Fruit fly (Drosophila melanogaster) whole organism, embryonic: ENCODE data around the gene vari.

Experiments
- ATbp ChIP-seq: fragments of 200-800 bp; sonication (Bioruptor generic); optimal IDR thresholded peaks from 2 replicates; lab custom pipeline; 2017; ENCODE audit warnings: missing biosample characterization, mild to moderate bottlenecking, missing genetic modification characterization, missing genetic modification reagents
- Asciz ChIP-seq: fragments of 200-800 bp; sonication (Bioruptor generic); optimal IDR thresholded peaks from 2 replicates; lab custom pipeline; 2017; ENCODE audit warnings: missing biosample characterization, mild to moderate bottlenecking, missing genetic modification characterization, missing genetic modification reagents
- BEAF-32 ChIP-seq: fragments of 200-800 bp; sonication (Bioruptor generic); optimal IDR thresholded peaks from 3 replicates; lab custom pipeline; 2017; ENCODE audit warnings: missing biosample characterization, missing genetic modification characterization, mild to moderate bottlenecking, moderate library complexity, missing genetic modification reagents
- Blimp-1 ChIP-seq: fragments of 200-800 bp; sonication (Bioruptor generic); optimal IDR thresholded peaks from 3 replicates; lab custom pipeline; 2018; ENCODE audit warnings: missing biosample characterization, missing genetic modification characterization, mild to moderate bottlenecking, moderate library complexity, missing genetic modification reagents
- CG10321 ChIP-seq: fragments of 200-800 bp; sonication (Bioruptor generic); IDR thresholded peaks from 2 replicates; pipeline ENCODE4 v1.3.6; 2022; ENCODE audit warnings: missing biosample characterization, missing genetic modification characterization
- CG10654 ChIP-seq: fragments of 200-800 bp; sonication (Bioruptor generic); optimal IDR thresholded peaks from 2 replicates; lab custom pipeline; 2016; ENCODE audit warnings: missing biosample characterization, missing genetic modification characterization
- CG11695 ChIP-seq: fragments of 200-800 bp; sonication (Bioruptor generic); IDR thresholded peaks from 3 replicates; pipeline ENCODE4 v1.3.6; 2022; ENCODE audit warnings: missing biosample characterization, missing genetic modification characterization
- CG11696 ChIP-seq: fragments of 200-800 bp; sonication (Bioruptor generic); IDR thresholded peaks from 2 replicates; pipeline ENCODE4 v1.3.6; 2022; ENCODE audit warnings: missing biosample characterization, missing genetic modification characterization
- CG11723 ChIP-seq: fragments of 200-800 bp; sonication (Bioruptor generic); optimal IDR thresholded peaks from 2 replicates; lab custom pipeline; 2017; ENCODE audit warnings: missing biosample characterization, mild to moderate bottlenecking, missing genetic modification characterization
- CG12071 ChIP-seq: fragments of 200-800 bp; sonication (Bioruptor generic); optimal IDR thresholded peaks from 3 replicates; lab custom pipeline; 2018; ENCODE audit warnings: missing biosample characterization, mild to moderate bottlenecking, missing genetic modification characterization
- CG1233 ChIP-seq: fragments of 200-800 bp; sonication (Bioruptor generic); optimal IDR thresholded peaks from 4 replicates; lab custom pipeline; 2018; ENCODE audit warnings: missing biosample characterization, mild to moderate bottlenecking, missing genetic modification characterization
- CG12769 ChIP-seq: fragments of 200-800 bp; sonication (Bioruptor generic); optimal IDR thresholded peaks from 2 replicates; lab custom pipeline; 2019; ENCODE audit warnings: missing biosample characterization, mild to moderate bottlenecking, missing genetic modification characterization, moderate library complexity
- CG14014 ChIP-seq: fragments of 200-800 bp; sonication (Bioruptor generic); IDR thresholded peaks from 2 replicates; pipeline ENCODE4 v1.3.6; 2022; ENCODE audit warnings: missing biosample characterization, missing genetic modification characterization
- CG14860 ChIP-seq: fragments of 200-800 bp; sonication (Bioruptor generic); IDR thresholded peaks from 3 replicates; pipeline ENCODE4 v1.3.6; 2022; ENCODE audit warnings: missing biosample characterization, missing genetic modification characterization; ENCODE audit not compliant: partially characterized antibody
- CG16815 ChIP-seq: fragments of 200-800 bp; sonication (Bioruptor generic); optimal IDR thresholded peaks from 3 replicates; lab custom pipeline; 2017; ENCODE audit warnings: missing biosample characterization, mild to moderate bottlenecking, missing genetic modification characterization
- CG17829 ChIP-seq: fragments of 200-800 bp; optimal IDR thresholded peaks from 2 replicates; lab custom pipeline; 2019; ENCODE audit warnings: missing biosample characterization, mild to moderate bottlenecking, missing genetic modification characterization, moderate library complexity
- CG6689 ChIP-seq: fragments of 200-800 bp; sonication (Bioruptor generic); IDR thresholded peaks from 2 replicates; pipeline ENCODE4 v1.3.6; 2022; ENCODE audit warnings: missing biosample characterization, missing genetic modification characterization
- CG7271 ChIP-seq: fragments of 200-800 bp; sonication (Bioruptor generic); optimal IDR thresholded peaks from 2 replicates; lab custom pipeline; 2018; ENCODE audit warnings: missing biosample characterization, mild to moderate bottlenecking, missing genetic modification characterization, moderate library complexity
- CG9876 ChIP-seq: fragments of 200-800 bp; sonication (Bioruptor generic); optimal IDR thresholded peaks from 2 replicates; lab custom pipeline; 2016; ENCODE audit warnings: missing biosample characterization, missing genetic modification characterization
- CG9932 ChIP-seq: fragments of 200-800 bp; sonication (Bioruptor generic); IDR thresholded peaks from 2 replicates; pipeline ENCODE4 v1.3.6; 2022; ENCODE audit warnings: missing biosample characterization, missing genetic modification characterization
- CTCF ChIP-seq: fragments of 200-800 bp; sonication (Bioruptor generic); optimal IDR thresholded peaks from 2 replicates; lab custom pipeline; 2017; ENCODE audit warnings: missing biosample characterization, mild to moderate bottlenecking, missing genetic modification characterization, moderate library complexity
- Dbx ChIP-seq: fragments of 200-800 bp; sonication (Bioruptor generic); IDR thresholded peaks from 3 replicates; pipeline ENCODE4 v1.3.6; 2022; ENCODE audit warnings: missing biosample characterization, missing genetic modification characterization
- Doc3 ChIP-seq: fragments of 200-800 bp; sonication (Bioruptor generic); IDR thresholded peaks from 3 replicates; pipeline ENCODE4 v1.3.6; 2022; ENCODE audit warnings: missing biosample characterization, missing genetic modification characterization; ENCODE audit not compliant: partially characterized antibody
- Ets65A ChIP-seq: fragments of 200-800 bp; sonication (Bioruptor generic); peaks from one replicate; lab custom pipeline; 2016; ENCODE audit warnings: missing biosample characterization, missing genetic modification characterization
- H15 ChIP-seq: fragments of 200-800 bp; sonication (Bioruptor generic); IDR thresholded peaks from 3 replicates; pipeline ENCODE4 v1.3.6; 2022; ENCODE audit warnings: missing biosample characterization, missing genetic modification characterization
- HHEX ChIP-seq: fragments of 200-800 bp; sonication (Bioruptor generic); optimal IDR thresholded peaks from 3 replicates; lab custom pipeline; 2017; ENCODE audit warnings: missing biosample characterization, mild to moderate bottlenecking, missing genetic modification characterization, missing genetic modification reagents
- Hand ChIP-seq: fragments of 200-800 bp; sonication (Bioruptor generic); optimal IDR thresholded peaks from 2 replicates; lab custom pipeline; 2017; ENCODE audit warnings: mild to moderate bottlenecking, missing biosample characterization, missing genetic modification reagents, missing genetic modification characterization
- Lpt ChIP-seq: fragments of >200 bp; optimal IDR thresholded peaks from 2 replicates; lab custom pipeline; 2018; ENCODE audit warnings: missing biosample characterization, missing genetic modification characterization
- Sox102F ChIP-seq: fragments of 200-800 bp; sonication (Bioruptor generic); optimal IDR thresholded peaks from 2 replicates; lab custom pipeline; 2018; ENCODE audit warnings: missing biosample characterization, mild to moderate bottlenecking, missing genetic modification characterization, moderate library complexity
- Taf1 ChIP-seq: fragments of 200-800 bp; sonication (Bioruptor generic); IDR thresholded peaks from 2 replicates; pipeline ENCODE4 v1.3.6; 2022; ENCODE audit warnings: missing biosample characterization, missing genetic modification characterization
- Vsx1 ChIP-seq: fragments of 200-800 bp; sonication (Bioruptor generic); optimal IDR thresholded peaks from 2 replicates; lab custom pipeline; 2017; ENCODE audit warnings: missing biosample characterization, mild to moderate bottlenecking, missing genetic modification characterization, missing genetic modification reagents
- al ChIP-seq: fragments of 200-800 bp; sonication (Bioruptor generic); IDR thresholded peaks from 2 replicates; pipeline ENCODE4 v1.3.6; 2022; ENCODE audit warnings: missing biosample characterization, missing genetic modification characterization
- bab2 ChIP-seq: fragments of 200-800 bp; sonication (Bioruptor generic); optimal IDR thresholded peaks from 2 replicates; lab custom pipeline; 2016; ENCODE audit warnings: missing biosample characterization, missing genetic modification characterization
- bsh ChIP-seq, 2 experiments: fragments of 200-800 bp; sonication (Bioruptor generic); optimal IDR thresholded peaks; 2 replicates each; lab custom pipeline; 2017 to 2018; ENCODE audit warnings: mild to moderate bottlenecking in 2 of 2, missing biosample characterization in 2 of 2, missing genetic modification characterization in 2 of 2, moderate library complexity in 1 of 2
- dmrt11E ChIP-seq: fragments of 200-800 bp; sonication (Bioruptor generic); optimal IDR thresholded peaks from 3 replicates; lab custom pipeline; 2018; ENCODE audit warnings: missing biosample characterization, mild to moderate bottlenecking, missing genetic modification characterization, moderate library complexity
- esg ChIP-seq: fragments of 200-800 bp; sonication (Bioruptor generic); conservative IDR thresholded peaks from 2 replicates; pipeline ENCODE4 v1.3.6; 2022; ENCODE audit warnings: missing biosample characterization, missing genetic modification characterization
- gfzf ChIP-seq: fragments of 200-800 bp; sonication (Bioruptor generic); optimal IDR thresholded peaks from 2 replicates; lab custom pipeline; 2016; ENCODE audit warnings: missing biosample characterization, mild to moderate bottlenecking, missing genetic modification characterization, moderate library complexity
- gsb-n ChIP-seq: fragments of 200-800 bp; sonication (Bioruptor generic); optimal IDR thresholded peaks from 3 replicates; lab custom pipeline; 2018; ENCODE audit warnings: missing biosample characterization, mild to moderate bottlenecking, missing genetic modification characterization
- gt ChIP-seq: fragments of 200-800 bp; sonication (Bioruptor generic); IDR thresholded peaks from 2 replicates; pipeline ENCODE4 v1.3.6; 2022; ENCODE audit warnings: missing biosample characterization, missing genetic modification characterization
- hkb ChIP-seq, 2 experiments: fragments of 200-800 bp in 1 of 2; fragments of >200 bp in 1 of 2; sonication (Bioruptor generic) in 1 of 2; IDR thresholded peaks in 1 of 2; optimal IDR thresholded peaks in 1 of 2; 2 replicates each; pipeline versions ENCODE4 v1.3.6 to Lab custom; 2017 to 2022; ENCODE audit warnings: missing biosample characterization in 1 of 2, missing genetic modification characterization in 1 of 2
- ind ChIP-seq: fragments of 200-800 bp; sonication (Bioruptor generic); optimal IDR thresholded peaks from 3 replicates; lab custom pipeline; 2016; ENCODE audit warnings: missing biosample characterization, missing genetic modification characterization
- mam ChIP-seq: fragments of 200-800 bp; sonication (Bioruptor generic); optimal IDR thresholded peaks from 3 replicates; lab custom pipeline; 2016; ENCODE audit warnings: missing biosample characterization, missing genetic modification characterization
- nerfin-1 ChIP-seq: fragments of 200-800 bp; sonication (Bioruptor generic); optimal IDR thresholded peaks from 3 replicates; lab custom pipeline; 2019; ENCODE audit warnings: missing biosample characterization, mild to moderate bottlenecking, missing genetic modification characterization, moderate library complexity
- pan ChIP-seq, 4 experiments: fragments of >200 bp in 3 of 4; fragments of 200-800 bp in 1 of 4; sonication (Bioruptor generic) in 1 of 4; optimal IDR thresholded peaks in 3 of 4; IDR thresholded peaks in 1 of 4; 2 replicates each; pipeline versions ENCODE4 v1.3.6 to Lab custom; 2017 to 2022; ENCODE audit warnings: missing biosample characterization in 2 of 4, missing genetic modification characterization in 2 of 4, mixed read lengths in 1 of 4
- sug ChIP-seq: fragments of 200-800 bp; optimal IDR thresholded peaks from 2 replicates; lab custom pipeline; 2019; ENCODE audit warnings: missing biosample characterization, mild to moderate bottlenecking, missing genetic modification characterization, moderate library complexity
- tap ChIP-seq: fragments of 200-800 bp; optimal IDR thresholded peaks from 3 replicates; lab custom pipeline; 2019; ENCODE audit warnings: missing biosample characterization, mild to moderate bottlenecking, missing genetic modification characterization, moderate library complexity
- tup ChIP-seq: fragments of 200-800 bp; sonication (Bioruptor generic); optimal IDR thresholded peaks from 2 replicates; lab custom pipeline; 2016; ENCODE audit warnings: missing biosample characterization, mild to moderate bottlenecking, missing genetic modification characterization, moderate library complexity
- vvl ChIP-seq: fragments of 200-800 bp; sonication (Bioruptor generic); IDR thresholded peaks from 2 replicates; pipeline ENCODE4 v1.3.6; 2022; ENCODE audit warnings: missing biosample characterization, missing genetic modification characterization

The vari gene

dm6 chr2L:20759809-20760485 is 36.9 kb downstream of the vari start (continued):
- TF ChIP-seq BEAF-32 (GFP tag; lab: Kevin White, UChicago) (no peak), CG11695 (GFP tag; lab: Robert Waterston, UW) (peak; percentile 70; the same call in 2 of the 3 replicates), al (GFP tag; lab: Robert Waterston, UW) (0 out of 2 replicates have a peak, but pooled peaks have one; percentile 23), Hand (GFP tag; lab: Kevin White, UChicago) (peak; percentile 36), vvl (GFP tag; lab: Robert Waterston, UW) (peak; percentile 63; the same call in 1 of the 2 replicates), Vsx1 (GFP tag; lab: Kevin White, UChicago) (peak; percentile 45), gsb-n (tag; lab: Kevin White, UChicago) (peak; percentile 2), bab2 (no peak), H15 (GFP tag; lab: Robert Waterston, UW) (0 out of 3 replicates have a peak, but pooled peaks have one; percentile 28), Sox102F (GFP tag; lab: Kevin White, UChicago) (peak; percentile 61), Lpt (GFP tag; lab: Kevin White, UChicago) (no peak), nerfin-1 (tag; lab: Kevin White, UChicago) (peak; percentile 31), CG12769 (tag; lab: Kevin White, UChicago) (no peak), tup (no peak), Blimp-1 (GFP tag; lab: Kevin White, UChicago) (peak; percentile 61), Dbx (GFP tag; lab: Robert Waterston, UW) (peak; percentile 36; the same call in 1 of the 3 replicates), CG14860 (GFP tag; lab: Robert Waterston, UW) (no peak), CG14014 (GFP tag; lab: Robert Waterston, UW) (peak; percentile 32; the same call in 1 of the 2 replicates), pan (optimal IDR thresholded peaks at IDR 0.05; lab: Kevin White, UChicago) (no peak), pan (GFP tag; optimal IDR thresholded peaks at IDR 0.05 in 1 of 2, IDR thresholded peaks at IDR 0.05 in 1 of 2) (peak in 1 of 2 experiments; percentile 43), CG11696 (GFP tag; lab: Robert Waterston, UW) (peak; percentile 41; the same call in 1 of the 2 replicates), hkb (optimal IDR thresholded peaks at IDR 0.05; lab: Kevin White, UChicago) (no peak), hkb (GFP tag; IDR thresholded peaks at IDR 0.05; lab: Robert Waterston, UW) (peak; percentile 38; the same call in 1 of the 2 replicates), ATbp (GFP tag; lab: Kevin White, UChicago) (peak; percentile 5), CG11723 (GFP tag; lab: Kevin White, UChicago) (peak; percentile 12), gt (GFP tag; lab: Robert Waterston, UW) (no peak), gfzf (no peak), Taf1 (GFP tag; lab: Robert Waterston, UW) (peak; percentile 24; the same call in 1 of the 2 replicates), CG7271 (tag; lab: Kevin White, UChicago) (no peak), Asciz (GFP tag; lab: Kevin White, UChicago) (peak; percentile 39), CTCF (GFP tag; lab: Kevin White, UChicago) (no peak), Doc3 (GFP tag; lab: Robert Waterston, UW) (no peak), CG12071 (GFP tag; lab: Kevin White, UChicago) (no peak), bsh (GFP tag; optimal IDR thresholded peaks at IDR 0.05; lab: Kevin White, UChicago) (peak in 1 of 2 experiments; percentile 69), ind (GFP tag; lab: Kevin White, UChicago) (peak; percentile 26), mam (GFP tag; lab: Kevin White, UChicago) (peak; percentile 12), CG9876 (no peak), CG9932 (GFP tag; lab: Robert Waterston, UW) (peak; percentile 38), sug (tag; lab: Kevin White, UChicago) (peak; percentile 14), dmrt11E (peak; percentile 38), tap (tag; lab: Kevin White, UChicago) (peak; percentile 49), Ets65A (GFP tag; lab: Kevin White, UChicago) (peak; percentile 59), esg (peak; percentile 53; the same call in 1 of the 2 replicates), CG1233 (GFP tag; lab: Kevin White, UChicago) (peak; percentile 54), CG6689 (peak; percentile 59), CG10654 (GFP tag; lab: Kevin White, UChicago) (peak; percentile 14), CG16815 (GFP tag; lab: Kevin White, UChicago) (peak; percentile 31), HHEX (no peak), CG10321 (no peak), CG17829 (peak; percentile 37)
